Worm (Caenorhabditis elegans) whole organism, L4/young adult: ENCODE measurements around the gene gcn-1.

Source experiments
- W03F9.2 ChIP-seq: fragments of 150-350 bp; optimal IDR thresholded peaks from 2 replicates; lab custom pipeline; 2014; ENCODE audit warnings: missing biosample characterization, missing genetic modification characterization
- dao-5 ChIP-seq: sonication (generic microtip); optimal IDR thresholded peaks from 2 replicates; lab custom pipeline; 2016; ENCODE audit warnings: missing genotype, missing genetic modification characterization, moderate library complexity, missing compliant biosample characterization
- him-1 ChIP-seq: sonication (generic microtip); optimal IDR thresholded peaks from 2 replicates; lab custom pipeline; 2016; ENCODE audit warnings: missing genotype, missing genetic modification reagents, missing genetic modification characterization, missing compliant biosample characterization

- TF ChIP-seq W03F9.2 (tag; lab: Kevin White, UChicago) (no peak), him-1 (no peak), dao-5 (tag; lab: Kevin White, UChicago) (no peak)
These were observed 18.8 kb downstream of the gcn-1 start for ce11 chrIII:2170556-2170955.
